Worm (Caenorhabditis elegans): ENCODE results near the gene T05H10.1.
A peak's percentile ranks its signal among the peaks of the same experiment; 100 is the strongest.

T05H10.1 gene

ce11 chrII:8028730-8029129, 13.7 kb upstream of the T05H10.1 start:
- TF ChIP-seq nhr-76 (tag; optimal IDR thresholded peaks at IDR 0.05) (no peak), lsy-2 (tag; optimal IDR thresholded peaks at IDR 0.05) (no peak), M03D4.4 (tag; optimal IDR thresholded peaks at IDR 0.05) (no peak), elt-1 (tag; optimal IDR thresholded peaks at IDR 0.05; ENCODE audit: borderline replicate concordance, insufficient read depth) (no peak), drap-1 (GFP tag; optimal IDR thresholded peaks at IDR 0.05) (no peak), nhr-2 (tag; optimal IDR thresholded peaks at IDR 0.05) (no peak), ham-2 (GFP tag; optimal IDR thresholded peaks at IDR 0.05) (no peak), pha-4 (tag; optimal IDR thresholded peaks at IDR 0.05) (no peak), ceh-39 (tag; optimal IDR thresholded peaks at IDR 0.05) (no peak), sptf-1 (tag; optimal IDR thresholded peaks at IDR 0.05) (no peak), unc-39 (tag; optimal IDR thresholded peaks at IDR 0.05) (no peak), ces-1 (GFP tag; optimal IDR thresholded peaks at IDR 0.05) (no peak), ceh-83 (GFP tag; optimal IDR thresholded peaks at IDR 0.05) (no peak), hlh-1 (tag; optimal IDR thresholded peaks at IDR 0.05) (no peak), ceh-43 (GFP tag; optimal IDR thresholded peaks at IDR 0.05) (no peak), blmp-1 (tag; optimal IDR thresholded peaks at IDR 0.05) (no peak)

ce11 chrII:8032657-8033056, 9.7 kb upstream of the T05H10.1 start, which contains the start of gene nrf-6:
TSS of gene nrf-6 (minus strand) at chrII:8032708.
- no peak for TF ChIP-seq ztf-11 (tag; optimal IDR thresholded peaks at IDR 0.05)
- no peak for TF ChIP-seq hlh-1 (tag; optimal IDR thresholded peaks at IDR 0.05)
- TF ChIP-seq snpc-4 (tag; optimal IDR thresholded peaks at IDR 0.05), result no peak
- no peak for TF ChIP-seq ces-1 (GFP tag; optimal IDR thresholded peaks at IDR 0.05)
- no peak for TF ChIP-seq elt-3 (tag; optimal IDR thresholded peaks at IDR 0.05)
- TF ChIP-seq sptf-1 (tag; optimal IDR thresholded peaks at IDR 0.05), result no peak

- TF ChIP-seq hlh-1 (tag; optimal IDR thresholded peaks at IDR 0.05) (no peak), ceh-83 (GFP tag; optimal IDR thresholded peaks at IDR 0.05) (peak; percentile 7), pha-4 (tag; optimal IDR thresholded peaks at IDR 0.05) (no peak), zip-8 (tag; optimal IDR thresholded peaks at IDR 0.05) (no peak), ceh-39 (tag; optimal IDR thresholded peaks at IDR 0.05) (no peak), sem-2 (GFP tag; optimal IDR thresholded peaks at IDR 0.05) (no peak), lin-13 (tag; optimal IDR thresholded peaks at IDR 0.05) (no peak), bed-3 (GFP tag; optimal IDR thresholded peaks at IDR 0.05) (no peak), nhr-2 (tag; optimal IDR thresholded peaks at IDR 0.05) (no peak)
Observed at ce11 chrII:8034008-8034407, 8.4 kb upstream of the T05H10.1 start.

ce11 chrII:8034617-8035016, 7.8 kb upstream of the T05H10.1 start:
- TF ChIP-seq ceh-83 (GFP tag; optimal IDR thresholded peaks at IDR 0.05), result no peak
- TF ChIP-seq zip-8 (tag; optimal IDR thresholded peaks at IDR 0.05), result no peak
- TF ChIP-seq tbx-8 (GFP tag; optimal IDR thresholded peaks at IDR 0.05), result no peak
- TF ChIP-seq blmp-1 (tag; optimal IDR thresholded peaks at IDR 0.05), result no peak
- no peak for TF ChIP-seq ceh-39 (tag; optimal IDR thresholded peaks at IDR 0.05)
- TF ChIP-seq unc-62 (GFP tag; optimal IDR thresholded peaks at IDR 0.05), result no peak
- TF ChIP-seq lsy-2 (tag; optimal IDR thresholded peaks at IDR 0.05), result no peak
- no peak for TF ChIP-seq unc-39 (tag; optimal IDR thresholded peaks at IDR 0.05)
- no peak for TF ChIP-seq nhr-12 (tag; optimal IDR thresholded peaks at IDR 0.05)
- no peak for TF ChIP-seq cnd-1 (tag; optimal IDR thresholded peaks at IDR 0.05)

- TF ChIP-seq pha-4 (tag; optimal IDR thresholded peaks at IDR 0.05), result no peak
- TF ChIP-seq tbx-8 (GFP tag; optimal IDR thresholded peaks at IDR 0.05), result no peak
- no peak for TF ChIP-seq bed-3 (GFP tag; optimal IDR thresholded peaks at IDR 0.05)
Observed at ce11 chrII:8035667-8036066, 6.7 kb upstream of the T05H10.1 start, which contains the start of gene sap-49. TSS of gene sap-49 (minus strand) at chrII:8035767.

- no peak for TF ChIP-seq nhr-2 (tag; optimal IDR thresholded peaks at IDR 0.05)
Observed at ce11 chrII:8037246-8037645, 5.1 kb upstream of the T05H10.1 start, which contains the start of gene arp-6. TSS of gene arp-6 (minus strand) at chrII:8037346.

- no peak for TF ChIP-seq hlh-1 (tag; optimal IDR thresholded peaks at IDR 0.05)
- TF ChIP-seq mls-2 (tag; optimal IDR thresholded peaks at IDR 0.05), result no peak
- TF ChIP-seq ztf-11 (tag; optimal IDR thresholded peaks at IDR 0.05), result no peak
- no peak for TF ChIP-seq pha-4 (tag; optimal IDR thresholded peaks at IDR 0.05)
- no peak for TF ChIP-seq elt-3 (tag; optimal IDR thresholded peaks at IDR 0.05)
- no peak for TF ChIP-seq zip-8 (tag; optimal IDR thresholded peaks at IDR 0.05)
- no peak for TF ChIP-seq unc-62 (GFP tag; optimal IDR thresholded peaks at IDR 0.05)
- no peak for TF ChIP-seq snpc-4 (tag; optimal IDR thresholded peaks at IDR 0.05)
Observed at ce11 chrII:8037863-8038262, 4.5 kb upstream of the T05H10.1 start, which contains the start of gene C08B11.9. TSS of gene C08B11.9 (minus strand) at chrII:8038169.

Data from whole organism, mixed stage, embryonic.